Worm (Caenorhabditis elegans): ENCODE data around the gene D2062.1.
"Not testable (repeated sequence)": the region's sequence is repeated elsewhere in the genome, so short reads cannot be mapped to it uniquely, and the experiment has no call there.

D2062.1 gene

ce11 chrII:2622480-2622879 is 8.8 kb upstream of the D2062.1 start, which contains the start of gene D2062.5:
Gene D2062.5, plus strand, starts transcription at chrII:2622780.
- TF ChIP-seq lin-15B (tag; optimal IDR thresholded peaks at IDR 0.05) (no peak), nhr-11 (tag; optimal IDR thresholded peaks at IDR 0.05) (no peak), pqm-1 (tag; optimal IDR thresholded peaks at IDR 0.05) (no peak), hpl-2 (GFP tag; optimal IDR thresholded peaks at IDR 0.05) (no peak), C34B4.2 (tag; optimal IDR thresholded peaks at IDR 0.05) (no peak), lin-13 (GFP tag; optimal IDR thresholded peaks at IDR 0.05) (no peak), nhr-237 (tag; optimal IDR thresholded peaks at IDR 0.05) (no peak), fkh-10 (GFP tag; optimal IDR thresholded peaks at IDR 0.05) (no peak), isw-1 (GFP tag; IDR thresholded peaks at IDR 0.05) (no peak), blmp-1 (tag; optimal IDR thresholded peaks at IDR 0.05) (no peak), egl-27 (tag; optimal IDR thresholded peaks at IDR 0.05) (no peak), nhr-90 (tag; optimal IDR thresholded peaks at IDR 0.05; ENCODE audit: poor library complexity) (no peak), ceh-82 (tag; optimal IDR thresholded peaks at IDR 0.05) (no peak), ceh-88 (GFP tag; IDR thresholded peaks at IDR 0.05) (no peak), hlh-4 (tag; optimal IDR thresholded peaks at IDR 0.05) (no peak)

ce11 chrII:2622936-2623452 is 8.3 kb upstream of the D2062.1 start, which contains the start of gene D2062.4:
Gene D2062.4, plus strand, starts transcription at chrII:2623402.
- TF ChIP-seq egl-13, mdl-1, nhr-47 (tag; optimal IDR thresholded peaks at IDR 0.05): not testable (repeated sequence)

- TF ChIP-seq F16B12.6 (tag; optimal IDR thresholded peaks at IDR 0.05) (no peak), pqm-1 (tag; optimal IDR thresholded peaks at IDR 0.05) (no peak), nhr-47 (tag; optimal IDR thresholded peaks at IDR 0.05) (no peak), ets-5 (GFP tag; IDR thresholded peaks at IDR 0.05) (no peak), unc-30 (tag; optimal IDR thresholded peaks at IDR 0.05) (no peak)
Observed at ce11 chrII:2624792-2625191, 6.5 kb upstream of the D2062.1 start, which contains the start of gene lgc-28. Gene lgc-28, plus strand, starts transcription at chrII:2625092.

- TF ChIP-seq fkh-4 (tag; optimal IDR thresholded peaks at IDR 0.05; ENCODE audit: borderline replicate concordance) (no peak), efl-1 (optimal IDR thresholded peaks at IDR 0.05) (no peak), efl-1 (GFP tag; optimal IDR thresholded peaks at IDR 0.05 in 1 of 2) (peak in 1 of 2 experiments; percentile 60)
Observed at ce11 chrII:2627154-2627799, 4.0 kb upstream of the D2062.1 start, which contains the start of gene sri-71. Gene sri-71, plus strand, starts transcription at chrII:2627749.

- TF ChIP-seq ztf-4 (tag; optimal IDR thresholded peaks at IDR 0.05) (no peak), nhr-11 (tag; optimal IDR thresholded peaks at IDR 0.05) (no peak), elt-2 (tag; optimal IDR thresholded peaks at IDR 0.05) (no peak), snu-23 (GFP tag; optimal IDR thresholded peaks at IDR 0.05) (no peak), tlp-1 (tag; optimal IDR thresholded peaks at IDR 0.05) (no peak), skn-1 (tag; optimal IDR thresholded peaks at IDR 0.05) (no peak), ceh-63 (GFP tag; optimal IDR thresholded peaks at IDR 0.05) (no peak), nhr-76 (tag; optimal IDR thresholded peaks at IDR 0.05) (no peak), rnt-1 (tag; optimal IDR thresholded peaks at IDR 0.05) (no peak), pqm-1 (tag; optimal IDR thresholded peaks at IDR 0.05) (no peak), nhr-237 (tag; optimal IDR thresholded peaks at IDR 0.05) (no peak), unc-30 (tag; optimal IDR thresholded peaks at IDR 0.05) (no peak)
Observed at ce11 chrII:2628401-2628800, 2.9 kb upstream of the D2062.1 start.

ce11 chrII:2629270-2629669 is 2.0 kb upstream of the D2062.1 start, which contains the start of gene sri-37:
Gene sri-37, plus strand, starts transcription at chrII:2629570.
- TF ChIP-seq hlh-4 (tag; optimal IDR thresholded peaks at IDR 0.05) (no peak), C04F5.9 (tag; optimal IDR thresholded peaks at IDR 0.05) (no peak), irx-1 (tag; optimal IDR thresholded peaks at IDR 0.05) (no peak), nhr-71 (tag; optimal IDR thresholded peaks at IDR 0.05) (no peak), F16B12.6 (tag; optimal IDR thresholded peaks at IDR 0.05) (no peak)
